Worm (Caenorhabditis elegans) whole organism, late embryonic: ENCODE data around the gene emc-2.

Experiments used
- dve-1 ChIP-seq: sonication (generic microtip); optimal IDR thresholded peaks from 2 replicates; lab custom pipeline; 2017; ENCODE audit warnings: antibody characterized with exemption, mild to moderate bottlenecking, missing genetic modification characterization, missing compliant biosample characterization
- fkh-10 ChIP-seq: fragments of 150-350 bp; optimal IDR thresholded peaks from 2 replicates; lab custom pipeline; 2014; ENCODE audit warnings: missing biosample characterization, missing genetic modification reagents, missing genetic modification characterization
- hlh-30 ChIP-seq: sonication (generic microtip); optimal IDR thresholded peaks from 2 replicates; lab custom pipeline; 2017; ENCODE audit warnings: antibody characterized with exemption, missing genetic modification characterization, missing compliant biosample characterization; ENCODE audit not compliant: insufficient read depth
- nhr-11 ChIP-seq: fragments of 150-350 bp; optimal IDR thresholded peaks from 2 replicates; lab custom pipeline; 2014; ENCODE audit warnings: missing biosample characterization, missing genetic modification characterization
- pqm-1 ChIP-seq: sonication (generic microtip); optimal IDR thresholded peaks from 2 replicates; lab custom pipeline; 2016; ENCODE audit warnings: missing genetic modification characterization, missing compliant biosample characterization
- tbx-2 ChIP-seq: sonication (generic microtip); optimal IDR thresholded peaks from 2 replicates; lab custom pipeline; 2016; ENCODE audit warnings: missing genetic modification characterization, missing compliant biosample characterization
- ztf-16 ChIP-seq: sonication (generic microtip); optimal IDR thresholded peaks from 2 replicates; lab custom pipeline; 2017; ENCODE audit warnings: missing genetic modification characterization, missing compliant biosample characterization

- no peak for TF ChIP-seq fkh-10 (GFP tag; lab: Kevin White, UChicago)
- no peak for TF ChIP-seq hlh-30
- TF ChIP-seq nhr-11 (tag; lab: Kevin White, UChicago) = no peak
- no peak for TF ChIP-seq dve-1 (tag; lab: Kevin White, UChicago)
- no peak for TF ChIP-seq ztf-16
- no peak for TF ChIP-seq pqm-1 (tag; lab: Kevin White, UChicago)
- TF ChIP-seq tbx-2 (tag; lab: Kevin White, UChicago) = no peak
These were observed 29.2 kb downstream of the emc-2 start, which contains the start of gene Y57G7A.11 for ce11 chrII:1276778-1277177.
